Fruit fly (Drosophila melanogaster) whole organism, embryonic: Measurements from ENCODE around the gene CG10055.

Experiments
- CG10209 ChIP-seq: fragments of 200-800 bp; sonication (Bioruptor generic); optimal IDR thresholded peaks from 3 replicates; lab custom pipeline; 2017; ENCODE audit warnings: missing biosample characterization, mild to moderate bottlenecking, missing genetic modification characterization, missing genetic modification reagents
- CG11560 ChIP-seq: fragments of 200-800 bp; sonication (Bioruptor generic); IDR thresholded peaks from 3 replicates; pipeline ENCODE4 v1.3.6; 2022; ENCODE audit warnings: missing biosample characterization, missing genetic modification characterization
- CG11723 ChIP-seq: fragments of 200-800 bp; sonication (Bioruptor generic); optimal IDR thresholded peaks from 2 replicates; lab custom pipeline; 2017; ENCODE audit warnings: missing biosample characterization, mild to moderate bottlenecking, missing genetic modification characterization
- CG12659 ChIP-seq: fragments of 200-800 bp; sonication (Bioruptor generic); optimal IDR thresholded peaks from 3 replicates; lab custom pipeline; 2017; ENCODE audit warnings: mild to moderate bottlenecking, missing biosample characterization, missing genetic modification reagents, missing genetic modification characterization
- CG1603 ChIP-seq: fragments of 200-800 bp; sonication (Bioruptor generic); optimal IDR thresholded peaks from 2 replicates; lab custom pipeline; 2019; ENCODE audit warnings: missing biosample characterization, mild to moderate bottlenecking, missing genetic modification characterization, moderate library complexity
- CG16813 ChIP-seq: fragments of 200-800 bp; sonication (Bioruptor generic); IDR thresholded peaks from 3 replicates; pipeline ENCODE4 v1.3.6; 2022; ENCODE audit warnings: missing biosample characterization, missing genetic modification characterization; ENCODE audit not compliant: partially characterized antibody
- CG17359 ChIP-seq: fragments of 200-800 bp; sonication (Bioruptor generic); optimal IDR thresholded peaks from 3 replicates; lab custom pipeline; 2018; ENCODE audit warnings: missing biosample characterization, mild to moderate bottlenecking, missing genetic modification characterization, moderate library complexity
- CG17385 ChIP-seq: fragments of 200-800 bp; sonication (Bioruptor generic); optimal IDR thresholded peaks from 3 replicates; lab custom pipeline; 2018; ENCODE audit warnings: missing biosample characterization, mild to moderate bottlenecking, missing genetic modification characterization
- CG17612 ChIP-seq: fragments of 200-800 bp; sonication (Bioruptor generic); IDR thresholded peaks from 2 replicates; pipeline ENCODE4 v1.3.6; 2022; ENCODE audit warnings: missing biosample characterization, missing genetic modification characterization
- CG17829 ChIP-seq: fragments of 200-800 bp; optimal IDR thresholded peaks from 2 replicates; lab custom pipeline; 2019; ENCODE audit warnings: missing biosample characterization, mild to moderate bottlenecking, missing genetic modification characterization, moderate library complexity
- CG18262 ChIP-seq: fragments of 200-800 bp; optimal IDR thresholded peaks from 3 replicates; lab custom pipeline; 2019; ENCODE audit warnings: missing biosample characterization, mild to moderate bottlenecking, missing genetic modification characterization, moderate library complexity
- CG1832 ChIP-seq: fragments of 200-800 bp; sonication (Bioruptor generic); optimal IDR thresholded peaks from 2 replicates; lab custom pipeline; 2017; ENCODE audit warnings: missing biosample characterization, mild to moderate bottlenecking, missing genetic modification characterization, inconsistent platforms
- CG2120 ChIP-seq: fragments of 200-800 bp; sonication (Bioruptor generic); optimal IDR thresholded peaks from 3 replicates; lab custom pipeline; 2016; ENCODE audit warnings: missing biosample characterization, missing genetic modification characterization
- CG31388 ChIP-seq: fragments of 200-800 bp; sonication (Bioruptor generic); optimal IDR thresholded peaks from 2 replicates; lab custom pipeline; 2016; ENCODE audit warnings: missing biosample characterization, missing genetic modification characterization
- CG32767 ChIP-seq: fragments of 200-800 bp; sonication (Bioruptor generic); IDR thresholded peaks from 2 replicates; pipeline ENCODE4 v1.3.6; 2022; ENCODE audit warnings: missing biosample characterization, missing genetic modification characterization
- CG32772 ChIP-seq: fragments of 200-800 bp; sonication (Bioruptor generic); IDR thresholded peaks from 2 replicates; pipeline ENCODE4 v1.3.6; 2022; ENCODE audit warnings: missing biosample characterization, missing genetic modification characterization
- CG33213 ChIP-seq: fragments of 200-800 bp; sonication (Bioruptor generic); optimal IDR thresholded peaks from 3 replicates; lab custom pipeline; 2016; ENCODE audit warnings: missing biosample characterization, missing genetic modification characterization
- CG7357 ChIP-seq: fragments of 200-800 bp; sonication (Bioruptor generic); IDR thresholded peaks from 3 replicates; pipeline ENCODE4 v1.3.6; 2022; ENCODE audit warnings: missing biosample characterization, missing genetic modification characterization
- Chrac-16 ChIP-seq: fragments of 200-800 bp; sonication (Bioruptor generic); optimal IDR thresholded peaks from 3 replicates; lab custom pipeline; 2016; ENCODE audit warnings: missing biosample characterization, missing genetic modification characterization
- D19A ChIP-seq: fragments of 200-800 bp; optimal IDR thresholded peaks from 3 replicates; lab custom pipeline; 2019; ENCODE audit warnings: missing biosample characterization, mild to moderate bottlenecking, missing genetic modification characterization, moderate library complexity
- Dip2 ChIP-seq: fragments of 200-800 bp; sonication (Bioruptor generic); IDR thresholded peaks from 2 replicates; pipeline ENCODE4 v1.3.6; 2022; ENCODE audit warnings: missing biosample characterization, missing genetic modification characterization
- Doc3 ChIP-seq: fragments of 200-800 bp; sonication (Bioruptor generic); IDR thresholded peaks from 3 replicates; pipeline ENCODE4 v1.3.6; 2022; ENCODE audit warnings: missing biosample characterization, missing genetic modification characterization; ENCODE audit not compliant: partially characterized antibody
- GATAe ChIP-seq: fragments of 200-800 bp; sonication (Bioruptor generic); conservative IDR thresholded peaks from 2 replicates; pipeline ENCODE4 v1.3.6; 2022; ENCODE audit warnings: missing biosample characterization, missing genetic modification characterization
- H2.0 ChIP-seq: fragments of 200-800 bp; sonication (Bioruptor generic); IDR thresholded peaks from 2 replicates; pipeline ENCODE4 v1.3.6; 2022; ENCODE audit warnings: missing biosample characterization, missing genetic modification characterization
- Hmr ChIP-seq: fragments of 200-800 bp; sonication (Bioruptor generic); optimal IDR thresholded peaks from 3 replicates; lab custom pipeline; 2017; ENCODE audit warnings: mild to moderate bottlenecking, missing biosample characterization, missing genetic modification reagents, missing genetic modification characterization
- Oli ChIP-seq: fragments of 200-800 bp; sonication (Bioruptor generic); optimal IDR thresholded peaks from 2 replicates; lab custom pipeline; 2018; ENCODE audit warnings: missing biosample characterization, mild to moderate bottlenecking, missing genetic modification characterization, moderate library complexity
- Optix ChIP-seq: fragments of 200-800 bp; sonication (Bioruptor generic); IDR thresholded peaks from 3 replicates; pipeline ENCODE4 v1.3.6; 2022; ENCODE audit warnings: missing biosample characterization, missing genetic modification characterization
- Ptx1 ChIP-seq: fragments of 200-800 bp; sonication (Bioruptor generic); IDR thresholded peaks from 2 replicates; pipeline ENCODE4 v1.3.6; 2022; ENCODE audit warnings: missing biosample characterization, missing genetic modification characterization
- Trl ChIP-seq, 3 experiments: fragments of >200 bp in 2 of 3; fragments of 200-800 bp in 1 of 3; sonication (Bioruptor generic) in 1 of 3; optimal IDR thresholded peaks; 2 replicates in 1 of 3; 3 replicates in 2 of 3; lab custom pipeline; 2016 to 2017; ENCODE audit warnings: missing biosample characterization in 1 of 3, missing genetic modification characterization in 1 of 3
- Vsx1 ChIP-seq: fragments of 200-800 bp; sonication (Bioruptor generic); optimal IDR thresholded peaks from 2 replicates; lab custom pipeline; 2017; ENCODE audit warnings: missing biosample characterization, mild to moderate bottlenecking, missing genetic modification characterization, missing genetic modification reagents
- Xbp1 ChIP-seq: fragments of 200-800 bp; sonication (Bioruptor generic); optimal IDR thresholded peaks from 3 replicates; lab custom pipeline; 2016; ENCODE audit warnings: missing biosample characterization, mild to moderate bottlenecking, missing genetic modification characterization
- az2 ChIP-seq: fragments of 200-800 bp; sonication (Bioruptor generic); optimal IDR thresholded peaks from 3 replicates; lab custom pipeline; 2016; ENCODE audit warnings: missing biosample characterization, missing genetic modification characterization
- bab2 ChIP-seq: fragments of 200-800 bp; sonication (Bioruptor generic); optimal IDR thresholded peaks from 2 replicates; lab custom pipeline; 2016; ENCODE audit warnings: missing biosample characterization, missing genetic modification characterization
- dati ChIP-seq: fragments of 200-800 bp; sonication (Bioruptor generic); IDR thresholded peaks from 2 replicates; pipeline ENCODE4 v1.3.6; 2022; ENCODE audit warnings: missing biosample characterization, missing genetic modification characterization
- gem ChIP-seq: fragments of 200-800 bp; sonication (Bioruptor generic); optimal IDR thresholded peaks from 2 replicates; lab custom pipeline; 2019; ENCODE audit warnings: missing biosample characterization, mild to moderate bottlenecking, missing genetic modification characterization, moderate library complexity
- kay ChIP-seq: fragments of 200-800 bp; sonication (Bioruptor generic); optimal IDR thresholded peaks from 2 replicates; lab custom pipeline; 2016; ENCODE audit warnings: missing biosample characterization, missing genetic modification characterization
- kni ChIP-seq: fragments of 200-800 bp; sonication (Bioruptor generic); optimal IDR thresholded peaks from 3 replicates; lab custom pipeline; 2017; ENCODE audit warnings: mild to moderate bottlenecking, missing biosample characterization, missing genetic modification reagents, missing genetic modification characterization
- nerfin-1 ChIP-seq: fragments of 200-800 bp; sonication (Bioruptor generic); optimal IDR thresholded peaks from 3 replicates; lab custom pipeline; 2019; ENCODE audit warnings: missing biosample characterization, mild to moderate bottlenecking, missing genetic modification characterization, moderate library complexity
- nerfin-2 ChIP-seq: fragments of 200-800 bp; sonication (Bioruptor generic); IDR thresholded peaks from 2 replicates; pipeline ENCODE4 v1.3.6; 2022; ENCODE audit warnings: missing biosample characterization, missing genetic modification characterization; ENCODE audit not compliant: partially characterized antibody
- pho ChIP-seq: fragments of 200-800 bp; sonication (Bioruptor generic); optimal IDR thresholded peaks from 2 replicates; lab custom pipeline; 2016; ENCODE audit warnings: missing biosample characterization, missing genetic modification characterization
- pita ChIP-seq: fragments of 200-800 bp; sonication (Bioruptor generic); optimal IDR thresholded peaks from 2 replicates; lab custom pipeline; 2017; ENCODE audit warnings: missing biosample characterization, mild to moderate bottlenecking, missing genetic modification characterization
- pros ChIP-seq: fragments of 200-800 bp; sonication (Bioruptor generic); optimal IDR thresholded peaks from 3 replicates; lab custom pipeline; 2019; ENCODE audit warnings: missing biosample characterization, mild to moderate bottlenecking, missing genetic modification characterization, moderate library complexity
- row ChIP-seq: fragments of 200-800 bp; sonication (Bioruptor generic); IDR thresholded peaks from 3 replicates; pipeline ENCODE4 v1.3.6; 2022; ENCODE audit warnings: missing biosample characterization, missing genetic modification characterization
- sens ChIP-seq: fragments of 200-800 bp; sonication (Bioruptor generic); peaks from one replicate; lab custom pipeline; 2016; ENCODE audit warnings: missing biosample characterization, missing genetic modification characterization
- shn ChIP-seq: fragments of 200-800 bp; sonication (Bioruptor generic); optimal IDR thresholded peaks from 3 replicates; lab custom pipeline; 2016; ENCODE audit warnings: missing biosample characterization, missing genetic modification characterization
- sug ChIP-seq: fragments of 200-800 bp; optimal IDR thresholded peaks from 2 replicates; lab custom pipeline; 2019; ENCODE audit warnings: missing biosample characterization, mild to moderate bottlenecking, missing genetic modification characterization, moderate library complexity
- tap ChIP-seq: fragments of 200-800 bp; optimal IDR thresholded peaks from 3 replicates; lab custom pipeline; 2019; ENCODE audit warnings: missing biosample characterization, mild to moderate bottlenecking, missing genetic modification characterization, moderate library complexity
- tin ChIP-seq: fragments of 200-800 bp; sonication (Bioruptor generic); optimal IDR thresholded peaks from 3 replicates; lab custom pipeline; 2016; ENCODE audit warnings: missing biosample characterization, missing genetic modification characterization
- toy ChIP-seq: fragments of 200-800 bp; sonication (Bioruptor generic); IDR thresholded peaks from 2 replicates; pipeline ENCODE4 v1.3.6; 2022; ENCODE audit warnings: missing biosample characterization, missing genetic modification characterization

CG10055 gene

DNA sequence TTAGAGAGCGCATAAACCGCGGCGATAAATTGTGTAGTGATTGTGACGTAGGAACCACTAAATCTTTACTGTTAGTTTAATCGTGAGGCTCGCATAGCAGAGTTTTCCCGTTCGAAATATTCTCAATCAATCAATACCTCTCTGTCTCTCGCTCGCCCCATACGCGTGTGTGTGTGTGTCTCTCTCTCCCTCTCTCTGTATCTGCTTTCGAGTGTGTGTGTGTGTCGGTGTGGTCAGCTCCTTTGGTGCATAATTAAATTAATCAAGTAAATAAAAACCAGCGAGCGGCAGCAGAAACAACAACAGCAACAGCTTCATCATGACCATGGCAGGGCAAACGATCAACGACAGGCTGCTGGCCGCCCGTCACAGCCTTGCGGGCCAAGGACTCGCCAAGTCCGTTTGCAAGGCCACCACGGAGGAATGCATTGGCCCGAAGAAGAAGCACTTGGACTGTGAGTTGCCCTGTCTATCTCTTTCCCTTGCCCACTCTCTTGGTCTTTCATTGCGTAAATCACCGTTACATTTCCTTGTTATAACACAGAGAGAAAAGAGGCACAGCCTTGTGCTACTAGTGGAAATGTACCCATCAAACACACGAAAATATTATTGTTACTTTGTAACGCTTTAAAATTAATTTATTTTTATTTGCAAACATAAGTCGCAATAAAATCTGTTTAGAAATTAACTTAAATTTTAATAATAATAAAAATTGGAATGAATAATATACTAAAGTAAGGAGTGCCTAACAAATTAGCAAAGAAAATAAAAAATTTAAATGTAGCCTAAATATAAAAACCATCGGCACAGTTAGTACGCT is 830 bp upstream of the CG10055 start (continued):
- TF ChIP-seq Chrac-16 (GFP tag; lab: Kevin White, UChicago) = no peak
- peak; percentile 87 for TF ChIP-seq nerfin-1 (tag; lab: Kevin White, UChicago)
- no peak for TF ChIP-seq CG11560 (tag; lab: Robert Waterston, UW)
- no peak for TF ChIP-seq Dip2 (GFP tag; lab: Robert Waterston, UW)
- peak; percentile 69 for TF ChIP-seq CG17385 (GFP tag; lab: Kevin White, UChicago)
- TF ChIP-seq pita (GFP tag; lab: Kevin White, UChicago) = no peak
- TF ChIP-seq row (GFP tag; lab: Robert Waterston, UW) = no peak
- no peak for TF ChIP-seq tin (GFP tag; lab: Kevin White, UChicago)
- TF ChIP-seq Trl (optimal IDR thresholded peaks at IDR 0.05; lab: Kevin White, UChicago) = peak; percentile 84 to 92
- TF ChIP-seq Trl (GFP tag; optimal IDR thresholded peaks at IDR 0.05; lab: Kevin White, UChicago) = peak; percentile 31
- no peak for TF ChIP-seq CG1603 (tag; lab: Kevin White, UChicago)
- TF ChIP-seq pros (GFP tag; lab: Kevin White, UChicago) = peak; percentile 3
- TF ChIP-seq H2.0 (GFP tag; lab: Robert Waterston, UW) = 0 out of 2 replicates have a peak, but pooled peaks have one; percentile 15
- no peak for TF ChIP-seq nerfin-2 (GFP tag; lab: Robert Waterston, UW)
- no peak for TF ChIP-seq Ptx1
- TF ChIP-seq kay (GFP tag; lab: Kevin White, UChicago) = no peak
- no peak for TF ChIP-seq CG32767
- TF ChIP-seq gem (tag; lab: Kevin White, UChicago) = peak; percentile 66
- TF ChIP-seq Hmr (GFP tag; lab: Kevin White, UChicago) = no peak
- no peak for TF ChIP-seq CG16813
- no peak for TF ChIP-seq tap (tag; lab: Kevin White, UChicago)
- TF ChIP-seq CG17829 (tag; lab: Kevin White, UChicago) = peak; percentile 14
- no peak for TF ChIP-seq shn
- no peak for TF ChIP-seq CG17359 (tag; lab: Kevin White, UChicago)
- no peak for TF ChIP-seq bab2 (GFP tag; lab: Kevin White, UChicago)
- no peak for TF ChIP-seq CG12659 (GFP tag; lab: Kevin White, UChicago)
- TF ChIP-seq CG31388 = no peak
- no peak for TF ChIP-seq CG7357 (GFP tag; lab: Robert Waterston, UW)
- TF ChIP-seq kni (GFP tag; lab: Kevin White, UChicago) = peak; percentile 5
- TF ChIP-seq Oli = no peak
- no peak for TF ChIP-seq pho (GFP tag; lab: Kevin White, UChicago)
- TF ChIP-seq toy (GFP tag; lab: Robert Waterston, UW) = no peak
- no peak for TF ChIP-seq CG10209 (GFP tag; lab: Kevin White, UChicago)
- TF ChIP-seq CG11723 (GFP tag; lab: Kevin White, UChicago) = no peak
- peak; percentile 45 for TF ChIP-seq CG18262 (tag; lab: Kevin White, UChicago)
- peak; percentile 15 for TF ChIP-seq CG2120
- TF ChIP-seq Optix = no peak
- no peak for TF ChIP-seq Xbp1 (GFP tag; lab: Kevin White, UChicago)
- TF ChIP-seq sug (tag; lab: Kevin White, UChicago) = no peak
- TF ChIP-seq dati (GFP tag; lab: Robert Waterston, UW) = no peak
- peak; percentile 5 for TF ChIP-seq D19A (tag; lab: Kevin White, UChicago)
- peak; percentile 11 for TF ChIP-seq sens (GFP tag; lab: Kevin White, UChicago)
- 0 out of 3 replicates have a peak, but pooled peaks have one; percentile 31 for TF ChIP-seq Doc3 (GFP tag; lab: Robert Waterston, UW)
- TF ChIP-seq CG33213 (GFP tag; lab: Kevin White, UChicago) = no peak
- peak; percentile 53 for TF ChIP-seq CG1832 (GFP tag; lab: Kevin White, UChicago)
- TF ChIP-seq Vsx1 = no peak
- TF ChIP-seq GATAe (GFP tag; lab: Robert Waterston, UW) = no peak
- no peak for TF ChIP-seq CG17612
- no peak for TF ChIP-seq CG32772
- peak; percentile 27 for TF ChIP-seq az2 (GFP tag; lab: Kevin White, UChicago)
